Worm (Caenorhabditis elegans): ENCODE measurements around the gene zfp-1.

The zfp-1 gene

DNA sequence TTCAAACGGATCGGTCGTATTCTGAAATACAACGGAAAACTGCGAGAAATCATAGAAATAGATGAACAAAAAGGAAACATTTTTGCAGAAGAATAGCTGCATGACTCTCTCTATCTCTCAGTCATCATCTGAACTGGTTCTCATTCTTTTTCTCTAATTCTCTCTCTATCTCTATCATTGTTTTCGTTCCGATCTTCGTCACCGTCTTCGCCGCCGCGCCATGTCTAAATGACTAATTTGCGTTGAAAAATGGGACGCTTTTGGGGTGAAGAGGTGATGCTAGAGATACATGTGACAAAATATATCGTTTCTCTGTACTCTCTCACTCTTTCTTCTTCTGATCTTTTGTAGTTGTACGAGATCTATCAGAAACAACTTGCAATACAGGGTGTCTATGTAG lies 10.9 kb upstream of the zfp-1 start (continued):
- TF ChIP-seq blmp-1 (tag; optimal IDR thresholded peaks at IDR 0.05) = peak; percentile 81
- no peak for TF ChIP-seq nhr-76 (tag; optimal IDR thresholded peaks at IDR 0.05)
- no peak for TF ChIP-seq C34B4.2 (tag; optimal IDR thresholded peaks at IDR 0.05)
- TF ChIP-seq elt-2 (tag; optimal IDR thresholded peaks at IDR 0.05) = no peak
- no peak for TF ChIP-seq pqm-1 (tag; optimal IDR thresholded peaks at IDR 0.05)
- peak; percentile 5 to 33 for TF ChIP-seq efl-1 (optimal IDR thresholded peaks at IDR 0.05)
- peak; percentile 20 to 86 for TF ChIP-seq efl-1 (GFP tag; optimal IDR thresholded peaks at IDR 0.05 in 1 of 2)
- peak; percentile 15 for TF ChIP-seq xbp-1 (tag; optimal IDR thresholded peaks at IDR 0.05)
- no peak for TF ChIP-seq mab-9 (GFP tag; IDR thresholded peaks at IDR 0.05)
- TF ChIP-seq ztf-4 (tag; optimal IDR thresholded peaks at IDR 0.05) = peak; percentile 15
- TF ChIP-seq tlp-1 (tag; optimal IDR thresholded peaks at IDR 0.05) = no peak
- TF ChIP-seq sox-4 (tag; optimal IDR thresholded peaks at IDR 0.05) = no peak
- TF ChIP-seq grh-1 (GFP tag; IDR thresholded peaks at IDR 0.05) = peak; percentile 87
- TF ChIP-seq ceh-8 (GFP tag; optimal IDR thresholded peaks at IDR 0.05) = no peak
- TF ChIP-seq nhr-19 (GFP tag; conservative IDR thresholded peaks at IDR 0.05) = peak; percentile 53
- TF ChIP-seq tbx-2 (tag; optimal IDR thresholded peaks at IDR 0.05) = peak; percentile 74
- TF ChIP-seq unc-62 (GFP tag; optimal IDR thresholded peaks at IDR 0.05) = no peak
- peak; percentile 55 for TF ChIP-seq nhr-90 (tag; optimal IDR thresholded peaks at IDR 0.05; ENCODE audit: poor library complexity)
- peak; percentile 11 for TF ChIP-seq nhr-47 (tag; optimal IDR thresholded peaks at IDR 0.05)
- TF ChIP-seq dpl-1 (GFP tag; optimal IDR thresholded peaks at IDR 0.05) = peak in 2 of 3 experiments; percentile 33 to 43
- TF ChIP-seq sup-37 (GFP tag; optimal IDR thresholded peaks at IDR 0.05) = no peak
- no peak for TF ChIP-seq efl-3 (GFP tag; optimal IDR thresholded peaks at IDR 0.05)
- TF ChIP-seq swsn-7 (tag; optimal IDR thresholded peaks at IDR 0.05) = no peak
- TF ChIP-seq ceh-63 (GFP tag; optimal IDR thresholded peaks at IDR 0.05) = no peak
- no peak for TF ChIP-seq nhr-12 (tag; optimal IDR thresholded peaks at IDR 0.05)
- TF ChIP-seq pax-3 (tag; optimal IDR thresholded peaks at IDR 0.05) = no peak
- TF ChIP-seq hlh-17 (GFP tag; optimal IDR thresholded peaks at IDR 0.05; ENCODE audit: borderline replicate concordance) = no peak
- TF ChIP-seq fos-1 (tag; optimal IDR thresholded peaks at IDR 0.05) = peak; percentile 8
- no peak for TF ChIP-seq aha-1 (tag; optimal IDR thresholded peaks at IDR 0.05)
- no peak for TF ChIP-seq mef-2 (tag; optimal IDR thresholded peaks at IDR 0.05)
- TF ChIP-seq dsc-1 (tag; optimal IDR thresholded peaks at IDR 0.05) = no peak
- TF ChIP-seq snu-23 (GFP tag; optimal IDR thresholded peaks at IDR 0.05) = peak; percentile 79

DNA sequence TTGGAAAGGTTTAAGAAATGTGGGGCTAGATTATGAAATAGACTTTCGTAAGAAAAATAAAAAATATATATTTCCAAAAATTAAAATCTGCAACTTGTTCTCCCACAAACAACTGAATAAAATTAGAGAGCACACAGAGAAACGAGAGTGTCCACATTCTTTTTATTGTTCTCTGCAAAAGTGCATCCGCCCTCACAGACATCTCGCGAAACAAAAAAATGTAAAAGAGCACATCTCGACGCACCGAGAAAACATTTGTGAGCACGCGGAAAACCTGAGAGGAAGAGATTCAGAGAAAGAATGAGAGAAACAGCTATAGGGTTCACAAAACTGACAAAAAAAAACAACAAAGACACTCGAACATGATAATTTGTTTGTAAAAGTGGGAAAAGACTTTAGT lies 9.3 kb upstream of the zfp-1 start:
- TF ChIP-seq rnt-1 (tag; optimal IDR thresholded peaks at IDR 0.05) = no peak
- peak; percentile 16 for TF ChIP-seq skn-1 (tag; optimal IDR thresholded peaks at IDR 0.05)
- no peak for TF ChIP-seq tbx-2 (tag; optimal IDR thresholded peaks at IDR 0.05)
- no peak for TF ChIP-seq lin-35 (GFP tag; optimal IDR thresholded peaks at IDR 0.05)
- no peak for TF ChIP-seq fos-1 (tag; optimal IDR thresholded peaks at IDR 0.05)
- no peak for TF ChIP-seq elt-2 (tag; optimal IDR thresholded peaks at IDR 0.05)
- peak; percentile 86 for TF ChIP-seq lin-14 (GFP tag; optimal IDR thresholded peaks at IDR 0.05)
- TF ChIP-seq efl-1 (optimal IDR thresholded peaks at IDR 0.05) = no peak
- peak; percentile 2 to 3 for TF ChIP-seq efl-1 (GFP tag; optimal IDR thresholded peaks at IDR 0.05 in 1 of 2)
- no peak for TF ChIP-seq mdl-1 (tag; optimal IDR thresholded peaks at IDR 0.05)
- no peak for TF ChIP-seq hlh-17 (GFP tag; optimal IDR thresholded peaks at IDR 0.05; ENCODE audit: borderline replicate concordance)
- TF ChIP-seq ztf-4 (tag; optimal IDR thresholded peaks at IDR 0.05) = no peak
- no peak for TF ChIP-seq sup-37 (GFP tag; optimal IDR thresholded peaks at IDR 0.05)
- no peak for TF ChIP-seq nhr-77 (tag; optimal IDR thresholded peaks at IDR 0.05)
- TF ChIP-seq alr-1 (tag; optimal IDR thresholded peaks at IDR 0.05; ENCODE audit: borderline replicate concordance) = no peak
- peak; percentile 12 to 31 for TF ChIP-seq lsy-2 (tag; optimal IDR thresholded peaks at IDR 0.05)
- TF ChIP-seq egl-27 (tag; optimal IDR thresholded peaks at IDR 0.05) = no peak
- no peak for TF ChIP-seq C34B4.2 (tag; optimal IDR thresholded peaks at IDR 0.05)
- TF ChIP-seq vab-15 (tag; optimal IDR thresholded peaks at IDR 0.05) = no peak
- no peak for TF ChIP-seq egl-13 (tag; optimal IDR thresholded peaks at IDR 0.05)
- peak; percentile 14 for TF ChIP-seq dsc-1 (tag; optimal IDR thresholded peaks at IDR 0.05)
- peak; percentile 24 for TF ChIP-seq fkh-8 (tag; optimal IDR thresholded peaks at IDR 0.05)
- TF ChIP-seq hpl-2 (GFP tag; optimal IDR thresholded peaks at IDR 0.05) = no peak
- TF ChIP-seq zip-4 (GFP tag; optimal IDR thresholded peaks at IDR 0.05) = no peak
- TF ChIP-seq swsn-7 (tag; optimal IDR thresholded peaks at IDR 0.05) = no peak
- no peak for TF ChIP-seq ama-1 (optimal IDR thresholded peaks at IDR 0.05)
- no peak for TF ChIP-seq unc-86 (tag; optimal IDR thresholded peaks at IDR 0.05)
- peak; percentile 3 for TF ChIP-seq mep-1 (tag; optimal IDR thresholded peaks at IDR 0.05)
- no peak for TF ChIP-seq blmp-1 (tag; optimal IDR thresholded peaks at IDR 0.05)
- TF ChIP-seq jun-1 (tag; optimal IDR thresholded peaks at IDR 0.05) = no peak
- TF ChIP-seq fkh-10 (GFP tag; optimal IDR thresholded peaks at IDR 0.05) = peak; percentile 67
- TF ChIP-seq ztf-11 (tag; optimal IDR thresholded peaks at IDR 0.05) = no peak
